Fruit fly (Drosophila melanogaster) whole organism, larva: Measurements from ENCODE around the gene CG6927.

ENCODE experiments used
- noc ChIP-seq: fragments of 200-800 bp; sonication (Bioruptor generic); optimal IDR thresholded peaks from 3 replicates; lab custom pipeline; 2019; ENCODE audit warnings: missing biosample characterization, mild to moderate bottlenecking, missing genetic modification characterization, moderate library complexity

Gene CG6927

DNA sequence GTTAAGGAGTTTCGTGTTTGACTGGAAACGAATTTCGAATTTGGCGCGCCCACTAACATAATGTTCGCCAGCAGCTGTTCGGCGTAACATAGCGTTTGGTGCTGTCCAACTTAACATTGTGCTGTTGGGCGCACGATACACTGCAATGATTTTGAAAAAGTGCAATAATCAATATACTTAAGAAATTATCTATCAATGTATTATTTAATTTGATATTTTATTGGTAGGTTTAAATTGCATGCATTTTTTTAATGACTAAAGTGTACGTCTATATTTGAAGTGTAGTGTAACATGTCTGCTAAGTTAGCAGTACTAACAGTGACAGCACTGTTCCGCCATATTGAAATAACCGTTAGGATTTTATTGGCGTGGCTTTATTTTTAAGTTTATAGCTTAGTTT is at the start of gene CG6927:
TSS of gene CG6927 (plus strand) at position 328 of the 400 bp plus-strand sequence.
- TF ChIP-seq noc (tag; lab: Kevin White, UChicago) = no peak

DNA sequence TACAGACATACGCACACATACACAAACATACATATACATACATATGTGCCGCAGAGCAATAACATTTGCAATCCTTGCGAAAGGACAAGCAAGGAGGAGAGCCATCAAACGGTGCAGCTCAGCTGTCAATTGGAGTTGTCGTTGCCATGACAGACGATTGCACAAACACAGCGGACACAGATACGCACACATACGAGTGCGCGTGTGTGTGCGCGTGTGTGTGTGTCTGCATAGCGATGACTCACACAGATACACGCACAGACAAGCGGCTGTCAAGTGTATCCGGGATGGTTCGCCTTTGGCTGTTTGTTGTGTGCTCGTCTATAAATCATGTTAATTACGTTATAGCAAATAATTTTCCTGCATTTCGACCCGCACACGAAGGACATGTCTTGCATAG is 46.4 kb upstream of the CG6927 start:
- no peak for TF ChIP-seq noc (tag; lab: Kevin White, UChicago)

DNA sequence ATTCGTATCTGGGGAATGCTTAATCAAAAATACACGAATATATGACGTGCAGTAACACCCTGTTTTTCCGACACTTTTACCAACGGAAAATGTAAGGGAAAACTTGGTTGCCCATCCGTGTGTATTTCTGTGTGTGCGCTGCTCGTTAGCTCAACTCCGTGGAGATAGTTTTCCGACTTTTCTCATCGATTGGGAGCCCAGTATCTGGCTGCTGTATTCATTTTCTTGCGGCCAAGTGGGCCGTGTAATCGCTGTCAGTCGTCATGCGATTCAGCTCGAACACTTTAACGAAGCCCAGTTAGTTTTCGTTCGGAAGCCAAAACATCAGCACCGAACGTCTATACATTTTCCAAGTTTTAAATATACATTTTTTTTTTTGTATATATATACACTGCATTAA is 31.3 kb upstream of the CG6927 start, which contains the start of gene boil:
TSS of gene boil (plus strand) at position 301 of the 400 bp plus-strand sequence.
- TF ChIP-seq noc (tag; lab: Kevin White, UChicago) = no peak

DNA sequence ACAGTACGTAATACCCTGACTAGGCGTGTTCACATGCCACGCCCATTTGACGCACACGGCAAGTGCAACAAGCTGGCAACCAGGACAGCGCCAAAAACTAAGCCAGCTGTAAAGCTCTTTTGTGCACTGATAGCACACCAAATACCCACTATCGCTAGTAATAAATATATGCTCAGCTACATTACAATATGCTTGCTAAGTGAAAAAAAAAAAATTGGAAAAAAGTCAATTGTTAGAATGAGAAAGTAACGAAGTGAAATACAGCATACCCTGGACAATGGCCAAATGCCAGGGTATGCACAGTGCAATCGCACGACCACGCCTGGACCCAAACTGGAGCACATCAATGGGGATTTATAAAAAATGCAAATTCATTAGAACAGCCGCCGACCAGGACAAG is 20.8 kb upstream of the CG6927 start:
- no peak for TF ChIP-seq noc (tag; lab: Kevin White, UChicago)

DNA sequence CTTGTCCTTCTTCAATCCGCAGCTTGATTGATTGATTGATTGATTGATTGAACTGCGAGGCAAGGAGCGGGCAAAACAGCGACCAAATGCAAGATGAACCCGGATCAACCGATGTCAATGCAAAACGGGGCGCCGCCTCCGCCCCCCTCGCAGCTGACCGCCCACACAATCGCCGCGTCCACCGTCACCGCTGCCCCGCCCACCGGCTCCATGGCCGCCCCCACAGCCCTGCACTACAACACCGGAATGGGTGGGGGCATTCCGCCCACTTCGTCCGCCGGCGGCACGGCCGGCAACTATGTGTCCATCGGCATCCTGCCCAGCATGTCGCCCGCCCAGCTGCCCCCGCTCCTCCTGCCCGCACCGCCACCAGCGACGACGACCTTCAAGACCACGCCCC is 12.1 kb upstream of the CG6927 start:
- TF ChIP-seq noc (tag; lab: Kevin White, UChicago) = no peak

DNA sequence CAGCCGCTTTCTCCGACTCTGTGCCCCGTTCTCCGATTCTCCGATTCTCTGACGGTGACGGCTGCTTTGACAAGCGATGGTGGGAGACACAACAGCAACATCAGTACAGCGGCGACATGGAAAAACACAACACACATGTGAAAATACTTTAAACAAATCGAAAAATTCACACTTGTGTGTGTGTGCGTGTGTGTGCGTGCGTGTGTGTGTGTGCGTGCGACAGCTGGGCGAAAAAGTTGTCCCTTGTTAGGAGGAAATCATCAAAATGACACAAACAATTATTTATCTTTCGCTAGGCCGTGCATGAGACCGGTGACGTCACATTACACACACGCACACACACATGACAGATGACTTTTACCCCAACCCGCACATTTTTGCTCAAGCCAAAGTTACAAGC is 9.8 kb upstream of the CG6927 start:
- no peak for TF ChIP-seq noc (tag; lab: Kevin White, UChicago)

DNA sequence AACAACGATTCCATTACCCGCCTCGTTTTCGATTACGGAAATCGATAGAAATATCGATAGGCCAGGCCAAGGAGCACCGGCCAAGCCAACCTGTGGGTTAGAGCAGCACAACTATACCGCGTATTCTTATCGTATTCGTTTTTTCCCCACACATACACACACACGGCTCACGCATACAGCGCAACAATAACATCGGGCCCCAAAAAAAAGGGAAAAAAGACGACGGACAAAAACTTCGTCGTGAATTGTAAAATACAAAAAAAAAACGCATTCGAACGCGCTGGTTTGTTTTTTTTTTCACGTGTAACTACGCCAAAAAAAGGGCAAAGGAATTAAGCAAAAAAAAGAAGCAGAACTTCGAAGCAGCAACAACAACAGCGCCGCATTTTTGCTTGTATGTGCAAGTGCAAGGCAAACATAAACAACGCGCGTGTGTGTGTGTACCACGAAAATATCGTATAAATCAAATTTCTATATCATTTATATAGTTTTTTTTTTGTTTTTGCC is 2.3 kb downstream of the CG6927 start, which contains the start of gene CG32772:
TSS of gene CG32772 (plus strand) at position 177 of the 507 bp plus-strand sequence.
- TF ChIP-seq noc (tag; lab: Kevin White, UChicago) = peak; percentile 38

DNA sequence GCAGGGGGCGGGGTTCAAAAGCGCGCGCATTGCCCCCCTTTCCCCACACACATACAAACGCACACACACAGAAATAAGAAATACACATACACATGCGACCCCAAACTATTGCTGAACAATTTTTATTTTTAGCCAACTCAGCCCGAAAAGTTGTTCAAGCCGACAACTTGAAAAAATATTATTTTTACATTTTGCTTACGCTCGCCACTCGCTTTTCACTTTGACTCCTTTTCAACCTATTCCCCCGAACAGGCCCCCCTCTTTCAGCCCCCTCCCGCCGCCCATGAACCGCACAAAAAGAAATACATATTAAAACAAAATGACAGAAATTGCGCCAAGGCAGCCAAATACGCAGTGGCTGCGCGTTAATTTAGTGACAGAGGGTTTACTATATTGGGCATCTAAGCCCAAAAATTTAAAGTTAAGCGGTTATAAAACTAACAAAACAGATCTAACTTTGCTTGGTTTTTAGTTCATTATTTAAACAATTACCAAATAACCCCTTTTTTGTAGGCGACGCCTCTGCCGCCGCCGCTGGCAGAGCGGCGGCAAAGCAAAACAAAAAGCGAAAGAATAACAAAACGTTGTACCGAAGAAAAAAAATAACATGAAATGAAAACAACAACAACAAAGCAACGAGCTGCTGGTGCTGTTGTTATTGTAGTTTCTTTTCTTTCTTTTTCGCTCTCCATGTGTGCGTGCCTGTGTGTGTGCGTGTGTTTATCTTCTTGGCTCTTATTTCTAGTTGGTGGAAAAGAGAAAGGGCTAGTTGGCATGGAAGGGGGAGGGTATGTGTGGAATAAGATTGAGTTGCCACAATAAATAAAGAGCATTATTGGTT is 3.5 kb downstream of the CG6927 start:
- TF ChIP-seq noc (tag; lab: Kevin White, UChicago) = peak; percentile 100

DNA sequence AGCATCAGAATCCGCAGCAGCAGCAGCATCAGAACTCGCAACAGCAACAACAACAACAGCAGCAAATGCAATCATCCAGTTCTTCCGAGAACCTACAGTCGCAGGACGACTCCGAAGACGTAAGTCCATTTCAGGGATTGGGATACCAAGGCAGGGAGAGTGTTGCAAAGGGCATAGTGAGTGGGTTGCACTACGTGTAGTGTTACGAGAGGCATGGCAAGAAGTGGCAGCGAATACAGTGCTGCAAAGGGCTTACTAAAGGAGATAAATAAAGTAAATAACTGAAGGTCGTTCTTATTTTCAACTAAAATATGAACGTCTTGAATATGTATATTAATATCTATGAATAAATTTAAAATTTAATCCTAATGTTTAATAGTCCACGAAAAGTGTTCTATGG is 4.4 kb downstream of the CG6927 start:
- no peak for TF ChIP-seq noc (tag; lab: Kevin White, UChicago)

DNA sequence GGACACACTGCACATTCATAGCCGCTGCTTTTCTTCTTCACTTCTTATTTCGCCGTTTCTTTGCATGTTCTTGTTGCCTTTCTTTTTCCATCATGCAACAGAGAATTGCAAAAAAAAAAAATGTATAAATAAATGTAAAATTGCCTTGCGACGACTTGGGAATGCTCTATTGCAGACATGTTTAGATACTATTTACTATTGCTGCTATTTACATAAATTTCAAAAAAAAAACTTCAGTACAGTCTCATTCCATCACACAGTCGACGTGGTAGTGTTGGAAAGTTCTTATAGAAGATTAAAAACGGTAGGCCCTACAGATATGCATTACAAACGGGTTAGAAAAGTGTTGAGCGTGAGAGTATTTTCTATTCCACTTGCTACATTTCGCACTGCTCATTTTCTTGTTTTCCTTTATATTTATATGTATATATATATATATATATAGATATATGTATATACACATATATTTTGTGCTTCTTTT is 5.1 kb downstream of the CG6927 start:
- TF ChIP-seq noc (tag; lab: Kevin White, UChicago) = no peak

DNA sequence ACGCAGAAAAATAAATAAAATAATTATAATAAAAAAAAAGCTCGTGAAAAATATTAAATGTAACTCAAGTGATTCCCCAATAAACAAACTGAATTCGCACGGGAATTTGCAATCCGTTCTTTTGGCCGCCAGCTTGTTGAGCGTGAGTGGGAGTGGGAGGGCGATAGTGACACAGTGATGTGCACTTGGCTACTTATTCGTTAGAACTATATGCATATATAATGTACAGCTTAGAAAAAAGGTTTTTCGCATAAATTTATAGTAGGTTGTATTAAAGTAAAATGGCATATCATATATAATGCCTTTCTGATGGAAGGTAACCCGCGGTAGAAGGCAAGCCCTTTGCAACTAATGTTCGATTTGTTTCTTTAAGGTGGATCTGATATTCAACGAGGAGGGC is 5.7 kb downstream of the CG6927 start:
- TF ChIP-seq noc (tag; lab: Kevin White, UChicago) = no peak

DNA sequence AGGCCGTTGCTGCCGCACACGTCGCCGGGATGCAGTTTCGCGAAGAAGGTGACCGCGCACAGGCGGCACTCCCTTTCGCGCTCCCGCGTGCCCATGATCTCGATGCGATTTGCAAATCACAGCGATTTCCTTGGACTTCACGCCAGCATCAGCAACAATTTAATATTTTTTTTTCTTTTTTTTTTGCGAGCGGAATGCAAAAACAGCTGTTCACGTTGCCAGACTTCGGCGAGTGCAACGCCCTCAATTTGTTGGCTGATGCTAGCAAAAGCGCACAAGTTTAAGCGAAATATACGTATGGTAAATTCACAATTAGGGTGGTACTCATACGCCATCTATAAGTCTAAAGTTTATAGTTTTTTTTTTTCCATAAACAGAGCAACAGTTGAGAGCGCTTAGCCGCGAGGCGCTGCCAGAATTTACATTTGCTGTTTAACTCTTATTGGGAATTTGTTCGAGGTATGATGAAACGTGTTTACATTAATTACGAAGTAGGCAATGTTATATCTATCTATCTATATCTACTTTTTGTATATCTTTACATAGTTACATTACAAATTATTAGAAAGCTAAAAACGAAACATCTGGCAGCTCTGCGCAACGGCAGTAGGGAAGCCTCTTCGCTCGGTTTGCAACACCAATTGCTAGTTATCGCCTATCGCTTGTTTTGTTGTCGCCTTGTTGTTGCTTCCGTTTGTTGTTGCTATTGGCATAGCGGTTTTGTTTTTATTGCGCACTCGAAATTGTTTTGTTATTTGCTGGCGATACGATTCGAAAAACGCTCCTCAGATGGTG is 11.7 kb downstream of the CG6927 start, which contains the start of the genes CG4041 and Hgsnat:
TSS of gene CG4041 (minus strand) at position 220 of the 795 bp plus-strand sequence.
TSS of gene Hgsnat (plus strand) at position 503 of the 795 bp plus-strand sequence.
- peak; percentile 5 for TF ChIP-seq noc (tag; lab: Kevin White, UChicago)

DNA sequence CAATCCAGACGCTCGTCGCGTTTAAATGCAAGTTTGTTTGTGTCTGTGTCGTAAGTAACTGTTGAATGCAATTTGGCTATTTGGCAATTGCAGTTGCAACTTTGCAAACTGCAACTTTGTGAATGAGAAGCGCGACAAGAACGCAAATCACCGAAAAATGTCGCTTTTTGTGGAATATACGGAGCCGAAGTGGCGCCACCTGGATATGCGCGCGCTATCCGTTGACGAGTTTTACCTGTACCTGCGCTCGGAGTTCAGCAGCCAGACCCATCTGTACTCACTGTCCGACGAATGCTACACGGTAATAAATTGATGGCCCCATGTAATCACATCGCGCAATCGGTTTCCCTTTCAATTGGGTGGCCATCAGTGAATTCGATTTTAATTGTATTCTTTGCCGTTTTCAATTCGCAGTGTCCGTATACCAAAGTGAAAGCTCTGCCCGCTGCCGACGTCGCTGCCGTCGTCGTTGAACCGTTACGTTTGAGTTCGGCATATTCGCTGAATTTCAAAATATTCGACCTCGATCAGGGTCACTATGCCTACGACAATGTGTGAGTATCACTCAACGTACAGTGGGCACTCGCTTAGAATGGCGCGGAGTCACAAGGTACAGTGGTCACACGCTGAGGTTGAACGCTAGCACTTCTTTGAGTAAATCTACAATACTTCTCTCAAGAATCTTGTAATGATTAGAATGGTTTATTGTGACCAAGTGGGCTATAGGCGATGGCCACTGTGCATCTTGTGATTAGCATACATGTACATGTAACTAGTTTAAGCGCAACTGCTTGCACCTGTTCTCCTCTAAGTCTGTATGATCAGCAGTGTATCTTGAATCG is 12.6 kb downstream of the CG6927 start:
- TF ChIP-seq noc (tag; lab: Kevin White, UChicago) = peak; percentile 54

DNA sequence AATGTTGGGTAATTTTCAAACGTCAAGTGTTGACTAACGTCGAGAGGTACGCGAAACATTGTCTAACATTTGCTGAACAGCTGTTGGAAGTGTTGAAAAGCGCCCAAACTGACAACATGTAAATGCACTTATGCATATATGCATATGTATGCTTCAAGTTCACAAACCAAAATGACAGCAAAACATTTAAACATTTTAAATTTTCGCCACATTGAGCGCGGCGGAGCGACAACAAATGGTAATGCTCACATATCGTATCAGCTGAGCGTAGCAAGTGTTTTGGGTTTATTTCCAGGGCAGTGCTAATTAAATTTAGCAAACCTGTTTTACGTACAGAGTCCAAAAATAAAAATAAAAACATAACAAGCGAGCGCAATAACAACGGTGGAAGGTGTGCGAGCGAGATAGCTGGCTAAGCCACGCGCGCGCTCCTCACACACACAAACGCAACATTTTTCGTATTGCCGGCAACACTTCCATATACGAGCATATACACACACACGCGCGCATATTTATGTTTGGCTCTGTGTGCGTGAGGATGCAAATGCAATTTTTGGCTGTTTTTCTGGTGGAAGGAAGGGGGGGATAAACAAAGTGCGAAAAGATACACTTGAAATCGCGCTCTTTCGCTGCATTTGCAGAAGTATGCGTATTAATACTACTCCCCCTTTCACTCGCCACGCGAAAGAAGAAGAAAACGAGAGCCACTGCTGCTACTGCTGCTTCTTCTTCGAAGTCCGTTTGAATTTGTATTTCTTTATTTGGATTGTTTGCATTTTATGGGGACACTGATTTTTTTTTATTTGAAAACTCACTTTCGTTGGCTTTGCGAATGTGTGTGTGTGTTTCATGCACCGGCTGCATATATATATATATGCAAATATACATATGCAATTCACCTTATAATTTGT is 23.7 kb downstream of the CG6927 start:
- peak; percentile 41 for TF ChIP-seq noc (tag; lab: Kevin White, UChicago)
